Fruit fly (Drosophila melanogaster) whole organism, pupa: ENCODE data around the gene kuz.

ENCODE experiments used
- CG10348 ChIP-seq: fragments of 200-800 bp; sonication (Bioruptor generic); IDR thresholded peaks from 2 replicates; pipeline ENCODE4 v1.3.6; 2022; ENCODE audit warnings: missing biosample characterization, missing genetic modification characterization
- CG4496 ChIP-seq: fragments of 200-800 bp; sonication (Bioruptor generic); IDR thresholded peaks from 3 replicates; pipeline ENCODE4 v1.3.6; 2022; ENCODE audit warnings: missing biosample characterization, missing genetic modification characterization
- CG8301 ChIP-seq: fragments of 200-800 bp; sonication (Bioruptor generic); optimal IDR thresholded peaks from 2 replicates; lab custom pipeline; 2018; ENCODE audit warnings: missing biosample characterization, mild to moderate bottlenecking, missing genetic modification characterization
- CG9948 ChIP-seq: fragments of 200-800 bp; sonication (Bioruptor generic); optimal IDR thresholded peaks from 2 replicates; lab custom pipeline; 2018; ENCODE audit warnings: missing biosample characterization, mild to moderate bottlenecking, missing genetic modification characterization, moderate library complexity
- Ets98B ChIP-seq: fragments of 200-800 bp; sonication (Bioruptor generic); IDR thresholded peaks from 2 replicates; pipeline ENCODE4 v1.3.6; 2022; ENCODE audit warnings: missing biosample characterization, missing genetic modification characterization
- Pif1A ChIP-seq: fragments of 200-800 bp; sonication (Bioruptor generic); optimal IDR thresholded peaks from 3 replicates; lab custom pipeline; 2016; ENCODE audit warnings: missing biosample characterization, missing genetic modification characterization
- fd96Ca ChIP-seq: fragments of 200-800 bp; sonication (Bioruptor generic); IDR thresholded peaks from 3 replicates; pipeline ENCODE4 v1.3.6; 2022; ENCODE audit warnings: missing biosample characterization, missing genetic modification characterization

DNA sequence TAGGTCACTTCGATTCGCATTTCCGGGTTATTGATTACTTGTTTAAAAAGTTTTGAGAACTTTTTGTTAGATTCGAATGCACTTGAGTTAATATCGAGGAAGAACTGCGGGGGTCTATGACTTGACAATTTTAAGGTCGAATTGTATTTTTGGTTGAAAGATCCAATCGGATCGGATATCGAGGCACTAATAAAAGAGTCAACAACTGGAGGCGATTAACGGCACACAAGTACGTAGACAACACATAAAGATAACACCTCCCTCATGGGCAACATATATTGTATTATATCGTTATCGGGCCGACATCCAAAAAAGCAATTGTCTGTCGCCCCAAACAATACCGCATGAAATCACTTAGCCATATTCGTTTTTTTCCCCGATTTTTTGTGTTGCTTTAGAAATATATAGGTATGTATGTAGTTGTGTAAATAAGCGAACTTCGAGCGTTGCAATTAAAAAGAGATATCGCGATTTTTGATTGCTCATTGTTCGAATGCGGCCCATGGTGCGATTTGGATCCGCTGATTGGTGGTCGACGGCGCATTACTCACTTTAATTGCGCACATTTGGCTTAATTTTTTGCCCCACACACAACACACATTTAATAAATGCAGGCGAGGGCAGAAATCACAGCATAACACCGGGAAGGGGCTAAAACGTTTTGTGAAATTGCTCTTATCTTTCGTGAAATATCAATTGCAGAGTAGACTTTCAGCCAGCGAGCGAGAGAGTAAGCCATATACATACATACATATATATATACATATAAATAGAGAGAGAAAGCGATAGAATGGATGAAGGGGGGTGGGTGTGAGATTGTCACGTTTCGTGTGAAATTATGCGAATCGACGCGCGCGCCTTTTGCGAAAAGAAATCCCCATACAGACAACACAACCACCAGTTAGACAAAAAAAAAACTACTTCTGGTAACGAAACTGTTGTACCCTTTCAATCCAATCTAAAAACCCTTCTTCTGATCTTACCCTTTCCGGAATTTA lies 38.8 kb upstream of the kuz start:
- TF ChIP-seq CG10348 (GFP tag; lab: Robert Waterston, UW) (no peak), Ets98B (GFP tag; lab: Robert Waterston, UW) (no peak), CG8301 (tag; lab: Kevin White, UChicago) (no peak), fd96Ca (GFP tag; lab: Robert Waterston, UW) (no peak), CG9948 (no peak), Pif1A (GFP tag; lab: Kevin White, UChicago) (no peak), CG4496 (GFP tag; lab: Robert Waterston, UW) (0 out of 3 replicates have a peak, but pooled peaks have one; percentile 23)
